Worm (Caenorhabditis elegans) whole organism, L4/young adult: Measurements from ENCODE around the gene W04G3.10.

Source experiments
- W03F9.2 ChIP-seq: fragments of 150-350 bp; optimal IDR thresholded peaks from 2 replicates; lab custom pipeline; 2014; ENCODE audit warnings: missing biosample characterization, missing genetic modification characterization
- him-1 ChIP-seq: sonication (generic microtip); optimal IDR thresholded peaks from 2 replicates; lab custom pipeline; 2016; ENCODE audit warnings: missing genotype, missing genetic modification reagents, missing genetic modification characterization, missing compliant biosample characterization

ce11 chrX:11120808-11121207 is 42.8 kb upstream of the W04G3.10 start, which contains the start of gene R08B4.3:
- TF ChIP-seq W03F9.2 (tag; lab: Kevin White, UChicago) (no peak), him-1 (no peak)
